Worm (Caenorhabditis elegans): ENCODE data around the gene arl-1.

DNA sequence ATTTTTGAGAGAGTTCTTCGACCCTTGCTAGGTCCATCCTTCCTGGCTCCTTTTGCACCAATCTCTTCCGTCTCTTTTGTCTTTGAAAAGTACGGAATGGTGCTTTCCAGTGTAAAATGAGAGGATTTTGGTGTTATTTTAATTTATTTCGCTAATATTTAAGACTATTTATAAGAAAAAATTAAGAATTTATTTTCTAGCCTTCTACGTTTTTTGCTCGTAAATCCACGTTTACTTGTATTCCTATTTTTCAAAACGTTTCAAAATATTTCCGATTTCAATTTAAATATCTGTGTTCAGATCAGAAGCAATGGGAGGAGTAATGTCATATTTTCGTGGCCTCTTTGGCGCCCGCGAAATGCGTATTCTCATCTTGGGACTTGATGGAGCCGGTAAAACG lies at the start of gene arl-1:
- TF ChIP-seq med-1 (GFP tag; optimal IDR thresholded peaks at IDR 0.05; ENCODE audit: insufficient read depth) = no peak
- TF ChIP-seq flt-1 (GFP tag; IDR thresholded peaks at IDR 0.05) = no peak
- no peak for TF ChIP-seq cog-1 (tag; optimal IDR thresholded peaks at IDR 0.05)

Measured in whole organism, midembryonic.